Fruit fly (Drosophila melanogaster) whole organism, prepupa: ENCODE data around the gene CG8562.

Source experiments
- CG10631 ChIP-seq: fragments of 200-800 bp; sonication (Bioruptor generic); optimal IDR thresholded peaks from 2 replicates; lab custom pipeline; 2016; ENCODE audit warnings: missing biosample characterization, missing genetic modification characterization
- CG10669 ChIP-seq: fragments of 200-800 bp; sonication (Bioruptor generic); optimal IDR thresholded peaks from 3 replicates; lab custom pipeline; 2018; ENCODE audit warnings: missing biosample characterization, mild to moderate bottlenecking, missing genetic modification characterization, moderate library complexity
- CG11762 ChIP-seq: fragments of 200-800 bp; sonication (Bioruptor generic); optimal IDR thresholded peaks from 3 replicates; lab custom pipeline; 2016; ENCODE audit warnings: missing biosample characterization, missing genetic modification characterization; ENCODE audit not compliant: insufficient read depth
- CG11902 ChIP-seq: fragments of 200-800 bp; sonication (Bioruptor generic); optimal IDR thresholded peaks from 3 replicates; lab custom pipeline; 2016; ENCODE audit warnings: missing biosample characterization, missing genetic modification characterization
- CG1621 ChIP-seq: fragments of 200-800 bp; sonication (Bioruptor generic); optimal IDR thresholded peaks from 3 replicates; lab custom pipeline; 2018; ENCODE audit warnings: missing biosample characterization, mild to moderate bottlenecking, missing genetic modification characterization
- CG16779 ChIP-seq: fragments of 200-800 bp; sonication (Bioruptor generic); optimal IDR thresholded peaks from 3 replicates; lab custom pipeline; 2017; ENCODE audit warnings: missing biosample characterization, mild to moderate bottlenecking, missing genetic modification characterization
- CG3032 ChIP-seq: fragments of 200-800 bp; optimal IDR thresholded peaks from 2 replicates; lab custom pipeline; 2019; ENCODE audit warnings: missing biosample characterization, mild to moderate bottlenecking, missing genetic modification characterization, moderate library complexity
- CG32006 ChIP-seq: fragments of 200-800 bp; sonication (Bioruptor generic); optimal IDR thresholded peaks from 3 replicates; lab custom pipeline; 2017; ENCODE audit warnings: missing biosample characterization, mild to moderate bottlenecking, missing genetic modification characterization
- CG34406 ChIP-seq: fragments of 200-800 bp; sonication (Bioruptor generic); optimal IDR thresholded peaks from 3 replicates; lab custom pipeline; 2016; ENCODE audit warnings: missing biosample characterization, missing genetic modification characterization
- CG3919 ChIP-seq: fragments of 200-800 bp; sonication (Bioruptor generic); optimal IDR thresholded peaks from 3 replicates; lab custom pipeline; 2016; ENCODE audit warnings: missing biosample characterization, missing genetic modification characterization
- CG6276 ChIP-seq: fragments of 200-800 bp; sonication (Bioruptor generic); optimal IDR thresholded peaks from 2 replicates; lab custom pipeline; 2017; ENCODE audit warnings: missing biosample characterization, mild to moderate bottlenecking, missing genetic modification characterization
- CG6808 ChIP-seq: fragments of 200-800 bp; sonication (Bioruptor generic); optimal IDR thresholded peaks from 3 replicates; lab custom pipeline; 2017; ENCODE audit warnings: missing biosample characterization, missing genetic modification characterization, mild to moderate bottlenecking, moderate library complexity, missing genetic modification reagents
- CG6854 ChIP-seq: fragments of 200-800 bp; sonication (Bioruptor generic); optimal IDR thresholded peaks from 2 replicates; lab custom pipeline; 2017; ENCODE audit warnings: missing biosample characterization, mild to moderate bottlenecking, missing genetic modification characterization
- CG7368 ChIP-seq: fragments of 200-800 bp; sonication (Bioruptor generic); optimal IDR thresholded peaks from 3 replicates; lab custom pipeline; 2016; ENCODE audit warnings: missing biosample characterization, missing genetic modification characterization
- CG8319 ChIP-seq: fragments of 200-800 bp; sonication (Bioruptor generic); optimal IDR thresholded peaks from 3 replicates; lab custom pipeline; 2016; ENCODE audit warnings: missing biosample characterization, missing genetic modification characterization
- CG9139 ChIP-seq: fragments of 200-800 bp; sonication (Bioruptor generic); optimal IDR thresholded peaks from 3 replicates; lab custom pipeline; 2017; ENCODE audit warnings: missing biosample characterization, mild to moderate bottlenecking, missing genetic modification characterization
- Eip75B ChIP-seq: fragments of 200-800 bp; sonication (Bioruptor generic); optimal IDR thresholded peaks from 3 replicates; lab custom pipeline; 2016; ENCODE audit warnings: missing biosample characterization, missing genetic modification characterization
- Eip78C ChIP-seq: fragments of 200-800 bp; sonication (Bioruptor generic); peaks from one replicate; lab custom pipeline; 2016; ENCODE audit warnings: missing biosample characterization, missing genetic modification characterization
- Eip93F ChIP-seq: fragments of 200-800 bp; sonication (Bioruptor generic); optimal IDR thresholded peaks from 2 replicates; lab custom pipeline; 2016; ENCODE audit warnings: missing biosample characterization, mild to moderate bottlenecking, missing genetic modification characterization
- Ets21C ChIP-seq: fragments of 200-800 bp; sonication (Bioruptor generic); optimal IDR thresholded peaks from 3 replicates; lab custom pipeline; 2016; ENCODE audit warnings: missing biosample characterization, missing genetic modification characterization
- Ets96B ChIP-seq: fragments of 200-800 bp; optimal IDR thresholded peaks from 2 replicates; lab custom pipeline; 2019; ENCODE audit warnings: missing biosample characterization, mild to moderate bottlenecking, missing genetic modification characterization, moderate library complexity
- Hr38 ChIP-seq: sonication (Bioruptor generic); optimal IDR thresholded peaks from 2 replicates; lab custom pipeline; 2016; ENCODE audit warnings: missing biosample characterization, missing genetic modification characterization
- OdsH ChIP-seq: fragments of 200-800 bp; sonication (Bioruptor generic); optimal IDR thresholded peaks from 3 replicates; lab custom pipeline; 2016; ENCODE audit warnings: missing biosample characterization, missing genetic modification characterization
- Smox ChIP-seq: fragments of 200-800 bp; sonication (Bioruptor generic); optimal IDR thresholded peaks from 3 replicates; lab custom pipeline; 2016; ENCODE audit warnings: missing biosample characterization, missing genetic modification characterization
- Sox14 ChIP-seq: fragments of 200-800 bp; sonication (Bioruptor generic); optimal IDR thresholded peaks from 3 replicates; lab custom pipeline; 2016; ENCODE audit warnings: missing biosample characterization, missing genetic modification characterization
- Sox15 ChIP-seq: fragments of 200-800 bp; sonication (Bioruptor generic); optimal IDR thresholded peaks from 3 replicates; lab custom pipeline; 2016; ENCODE audit warnings: missing biosample characterization, missing genetic modification characterization
- achi ChIP-seq: fragments of 200-800 bp; sonication (Bioruptor generic); optimal IDR thresholded peaks from 3 replicates; lab custom pipeline; 2016; ENCODE audit warnings: missing biosample characterization, missing genetic modification characterization
- acj6 ChIP-seq: fragments of 200-800 bp; sonication (Bioruptor generic); optimal IDR thresholded peaks from 3 replicates; lab custom pipeline; 2016; ENCODE audit warnings: missing biosample characterization, missing genetic modification characterization
- cyc ChIP-seq: fragments of 200-800 bp; sonication (Bioruptor generic); optimal IDR thresholded peaks from 3 replicates; lab custom pipeline; 2016; ENCODE audit warnings: missing biosample characterization, missing genetic modification characterization
- eg ChIP-seq: fragments of 200-800 bp; sonication (Bioruptor generic); IDR thresholded peaks from 3 replicates; pipeline ENCODE4 v1.3.6; 2022; ENCODE audit warnings: missing biosample characterization, missing genetic modification characterization
- esn ChIP-seq: fragments of 200-800 bp; sonication (Bioruptor generic); optimal IDR thresholded peaks from 2 replicates; lab custom pipeline; 2016; ENCODE audit warnings: missing biosample characterization, mild to moderate bottlenecking, missing genetic modification characterization, moderate library complexity
- fd85E ChIP-seq: fragments of 200-800 bp; sonication (Bioruptor generic); optimal IDR thresholded peaks from 3 replicates; lab custom pipeline; 2016; ENCODE audit warnings: missing biosample characterization, missing genetic modification characterization
- fkh ChIP-seq: fragments of 200-800 bp; sonication (Bioruptor generic); optimal IDR thresholded peaks from 3 replicates; lab custom pipeline; 2017; ENCODE audit warnings: missing biosample characterization, mild to moderate bottlenecking, missing genetic modification characterization, moderate library complexity
- lz ChIP-seq: fragments of 200-800 bp; sonication (Bioruptor generic); optimal IDR thresholded peaks from 3 replicates; lab custom pipeline; 2016; ENCODE audit warnings: missing biosample characterization, missing genetic modification characterization
- net ChIP-seq: fragments of 200-800 bp; sonication (Bioruptor generic); optimal IDR thresholded peaks from 3 replicates; lab custom pipeline; 2016; ENCODE audit warnings: missing biosample characterization, missing genetic modification characterization
- pdm3 ChIP-seq: fragments of 200-800 bp; sonication (Bioruptor generic); optimal IDR thresholded peaks from 3 replicates; lab custom pipeline; 2016; ENCODE audit warnings: missing biosample characterization, missing genetic modification characterization
- salr ChIP-seq, 2 experiments: fragments of 200-800 bp; sonication (Bioruptor generic); optimal IDR thresholded peaks; 3 replicates each; lab custom pipeline; 2016 to 2018; ENCODE audit warnings: missing biosample characterization in 2 of 2, missing genetic modification characterization in 2 of 2, mild to moderate bottlenecking in 1 of 2
- ss ChIP-seq, 2 experiments: fragments of 200-800 bp; sonication (Bioruptor generic); optimal IDR thresholded peaks; 2 replicates in 1 of 2; 3 replicates in 1 of 2; lab custom pipeline; 2017 to 2018; ENCODE audit warnings: mild to moderate bottlenecking in 2 of 2, missing biosample characterization in 2 of 2, missing genetic modification characterization in 2 of 2, moderate library complexity in 1 of 2
- svp ChIP-seq: fragments of 200-800 bp; sonication (Bioruptor generic); peaks from one replicate; lab custom pipeline; 2016; ENCODE audit warnings: missing biosample characterization, missing genetic modification characterization
- topi ChIP-seq: fragments of 200-800 bp; sonication (Bioruptor generic); optimal IDR thresholded peaks from 3 replicates; lab custom pipeline; 2016; ENCODE audit warnings: missing biosample characterization, missing genetic modification characterization
- vri ChIP-seq: fragments of 200-800 bp; sonication (Bioruptor generic); optimal IDR thresholded peaks from 3 replicates; lab custom pipeline; 2016; ENCODE audit warnings: missing biosample characterization, mild to moderate bottlenecking, missing genetic modification characterization

CG8562 gene

DNA sequence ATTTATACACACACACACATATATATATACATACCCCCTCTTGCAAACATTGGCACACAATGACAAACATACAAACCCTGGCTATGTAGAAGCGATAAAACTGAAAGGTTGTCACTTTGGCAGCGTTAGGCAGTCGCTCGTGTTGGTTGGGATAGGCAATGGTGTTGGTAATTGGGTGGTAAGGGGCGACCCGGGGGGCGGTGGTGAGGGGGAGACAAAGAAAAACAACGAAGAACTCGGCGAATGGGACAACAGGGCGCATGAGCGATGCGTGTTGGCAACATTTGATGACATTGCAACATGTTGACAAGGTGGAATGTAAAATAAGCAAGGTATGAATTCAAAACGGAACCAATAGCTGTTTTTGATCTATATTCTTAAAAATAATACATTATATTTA, 24.5 kb downstream of the CG8562 start:
- TF ChIP-seq Eip75B (GFP tag; lab: Kevin White, UChicago) (no peak), eg (GFP tag; lab: Robert Waterston, UW) (0 out of 3 replicates have a peak, but pooled peaks have one; percentile 16), salr (GFP tag; optimal IDR thresholded peaks at IDR 0.05; lab: Kevin White, UChicago) (no peak)

DNA sequence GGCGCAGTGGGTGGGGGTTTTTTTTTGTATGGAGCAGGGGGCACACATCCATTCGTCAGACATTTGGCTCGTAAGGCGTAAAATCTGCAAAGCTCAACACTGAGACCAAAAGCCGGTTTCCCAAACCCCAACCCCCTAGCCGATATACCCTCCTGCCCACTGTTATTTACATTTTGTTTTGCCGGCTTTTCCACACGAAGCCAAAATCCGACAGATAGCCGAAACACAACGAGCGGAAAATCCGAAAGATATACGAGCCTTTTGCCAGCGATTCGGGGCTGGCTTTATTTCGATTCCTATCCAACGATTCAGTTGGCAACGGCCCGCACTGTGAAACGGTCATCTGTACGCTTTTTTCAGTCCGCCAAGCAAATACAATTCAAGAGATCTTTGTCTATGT, 25.4 kb downstream of the CG8562 start, which contains the start of gene CG42458:
TSS of gene CG42458 (plus strand) at position 311 of the 400 bp plus-strand sequence.
- TF ChIP-seq Eip93F (no peak), eg (GFP tag; lab: Robert Waterston, UW) (peak; percentile 29; the same call in 1 of the 3 replicates), CG6276 (GFP tag; lab: Kevin White, UChicago) (peak; percentile 30), Hr38 (GFP tag; lab: Kevin White, UChicago) (no peak), CG11762 (GFP tag; lab: Kevin White, UChicago) (no peak), Ets21C (no peak), ss (GFP tag; optimal IDR thresholded peaks at IDR 0.05; lab: Kevin White, UChicago) (peak in 1 of 2 experiments; percentile 34), acj6 (no peak), Sox14 (GFP tag; lab: Kevin White, UChicago) (no peak), fkh (GFP tag; lab: Kevin White, UChicago) (peak; percentile 37)
- TF ChIP-seq, all 60 proteins: peak for 4

DNA sequence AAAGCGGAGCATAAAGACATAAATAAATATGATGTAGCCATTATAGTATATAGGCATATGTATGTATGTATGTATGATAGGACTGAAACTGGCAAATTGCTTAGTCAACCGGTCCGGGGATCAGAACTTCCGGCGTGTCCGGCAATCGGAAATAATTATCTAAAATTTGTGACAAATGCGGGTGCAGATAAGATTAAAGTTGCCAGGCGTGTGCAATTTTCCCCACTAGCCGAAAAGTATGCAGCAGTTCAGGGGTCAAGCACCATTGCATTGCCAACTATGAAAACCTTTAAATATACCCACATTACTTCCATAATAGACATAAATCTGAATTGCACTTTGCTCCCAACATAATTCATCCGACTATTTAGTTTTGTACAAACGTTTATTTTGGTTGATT, 34.2 kb downstream of the CG8562 start:
- TF ChIP-seq CG8319 (GFP tag; lab: Kevin White, UChicago) (no peak), svp (GFP tag; lab: Kevin White, UChicago) (peak; percentile 19), CG3919 (no peak), CG6808 (no peak), Sox15 (GFP tag; lab: Kevin White, UChicago) (no peak), topi (no peak)

DNA sequence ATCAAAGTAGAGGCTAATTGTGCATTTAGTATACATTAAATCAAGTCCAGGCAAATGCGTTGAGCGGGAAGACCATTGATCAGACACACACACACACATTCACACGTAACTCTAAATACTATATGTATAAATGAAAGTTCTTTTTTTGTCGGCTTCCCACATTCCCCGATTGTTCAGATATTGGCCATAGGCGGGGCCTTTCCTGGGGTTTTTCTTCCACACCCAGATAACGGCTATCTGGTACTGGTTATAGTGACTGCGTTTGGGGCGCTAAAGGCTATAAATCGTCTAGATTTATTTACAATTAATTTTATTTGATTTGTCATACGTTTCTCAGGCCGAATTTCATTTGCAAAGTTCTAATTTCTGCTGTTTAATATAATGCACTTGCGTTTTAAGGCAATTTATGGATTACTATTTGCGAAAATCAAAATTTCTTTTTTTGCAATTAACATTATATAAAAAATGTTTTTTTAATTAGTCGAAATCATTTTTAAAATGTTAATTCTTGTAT, 34.8 kb downstream of the CG8562 start:
- TF ChIP-seq CG9139 (no peak), Eip78C (GFP tag; lab: Kevin White, UChicago) (peak; percentile 70), vri (GFP tag; lab: Kevin White, UChicago) (peak; percentile 2), Eip75B (GFP tag; lab: Kevin White, UChicago) (no peak), Smox (GFP tag; lab: Kevin White, UChicago) (no peak)

DNA sequence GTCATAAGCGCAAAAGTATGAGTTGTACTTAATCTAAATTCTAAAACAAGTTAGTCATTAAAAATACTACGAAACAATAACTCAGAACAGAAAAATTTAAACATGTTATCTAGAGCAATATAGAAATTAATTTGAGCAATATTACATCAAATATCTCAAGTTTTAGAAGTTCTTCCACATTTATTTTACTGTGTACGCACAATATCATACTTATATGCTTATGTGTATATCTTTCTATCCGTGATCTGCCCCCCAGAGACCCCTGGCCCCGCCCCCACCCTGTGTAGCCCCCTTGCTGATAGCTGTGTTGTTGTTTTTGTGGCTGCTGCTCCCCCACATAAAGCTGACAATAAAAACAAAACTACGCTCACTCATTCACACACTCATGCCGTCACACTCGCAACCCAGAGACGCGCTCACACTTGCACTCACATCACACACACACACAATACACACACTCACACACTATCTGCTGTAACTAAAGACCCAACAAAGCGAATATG, 35.3 kb downstream of the CG8562 start:
- peak; percentile 13 to 46 for TF ChIP-seq salr (GFP tag; optimal IDR thresholded peaks at IDR 0.05; lab: Kevin White, UChicago)
- TF ChIP-seq CG10669 (GFP tag; lab: Kevin White, UChicago) = peak; percentile 23
- TF ChIP-seq Sox15 (GFP tag; lab: Kevin White, UChicago) = no peak
- no peak for TF ChIP-seq esn (GFP tag; lab: Kevin White, UChicago)
- peak; percentile 0 for TF ChIP-seq CG34406 (GFP tag; lab: Kevin White, UChicago)
- no peak for TF ChIP-seq Eip75B (GFP tag; lab: Kevin White, UChicago)
- peak; percentile 42 for TF ChIP-seq CG9139
- TF ChIP-seq cyc (GFP tag; lab: Kevin White, UChicago) = no peak
- no peak for TF ChIP-seq vri (GFP tag; lab: Kevin White, UChicago)
- TF ChIP-seq CG11902 (GFP tag; lab: Kevin White, UChicago) = no peak
- TF ChIP-seq CG32006 (GFP tag; lab: Kevin White, UChicago) = peak; percentile 53
- no peak for TF ChIP-seq Hr38 (GFP tag; lab: Kevin White, UChicago)
- TF ChIP-seq CG6276 (GFP tag; lab: Kevin White, UChicago) = peak; percentile 2
- TF ChIP-seq fkh (GFP tag; lab: Kevin White, UChicago) = peak; percentile 14
- TF ChIP-seq CG8319 (GFP tag; lab: Kevin White, UChicago) = no peak
- TF ChIP-seq net (GFP tag; lab: Kevin White, UChicago) = peak; percentile 25
- no peak for TF ChIP-seq CG6854 (GFP tag; lab: Kevin White, UChicago)
- peak; percentile 8 for TF ChIP-seq CG16779 (tag; lab: Kevin White, UChicago)
- TF ChIP-seq achi (GFP tag; lab: Kevin White, UChicago) = no peak
- peak; percentile 47 for TF ChIP-seq Ets96B (tag; lab: Kevin White, UChicago)
- no peak for TF ChIP-seq Smox (GFP tag; lab: Kevin White, UChicago)
- TF ChIP-seq CG6808 = peak; percentile 63
- no peak for TF ChIP-seq lz (GFP tag; lab: Kevin White, UChicago)
- peak; percentile 25 for TF ChIP-seq CG1621 (tag; lab: Kevin White, UChicago)
- no peak for TF ChIP-seq CG7368 (GFP tag; lab: Kevin White, UChicago)
- TF ChIP-seq CG11762 (GFP tag; lab: Kevin White, UChicago) = no peak
- no peak for TF ChIP-seq Eip78C (GFP tag; lab: Kevin White, UChicago)
- TF ChIP-seq CG10631 (GFP tag; lab: Kevin White, UChicago) = peak; percentile 20
- TF ChIP-seq topi = no peak
- TF ChIP-seq Sox14 (GFP tag; lab: Kevin White, UChicago) = peak; percentile 40
- peak; percentile 40 for TF ChIP-seq CG3032 (tag; lab: Kevin White, UChicago)
- TF ChIP-seq OdsH (GFP tag; lab: Kevin White, UChicago) = peak; percentile 36
- no peak for TF ChIP-seq pdm3 (GFP tag; lab: Kevin White, UChicago)
- TF ChIP-seq fd85E (GFP tag; lab: Kevin White, UChicago) = no peak
